Fruit fly (Drosophila melanogaster): Measurements from ENCODE around the gene cv.
A peak's percentile ranks its signal among the peaks of the same experiment; 100 is the strongest.

The cv gene

DNA sequence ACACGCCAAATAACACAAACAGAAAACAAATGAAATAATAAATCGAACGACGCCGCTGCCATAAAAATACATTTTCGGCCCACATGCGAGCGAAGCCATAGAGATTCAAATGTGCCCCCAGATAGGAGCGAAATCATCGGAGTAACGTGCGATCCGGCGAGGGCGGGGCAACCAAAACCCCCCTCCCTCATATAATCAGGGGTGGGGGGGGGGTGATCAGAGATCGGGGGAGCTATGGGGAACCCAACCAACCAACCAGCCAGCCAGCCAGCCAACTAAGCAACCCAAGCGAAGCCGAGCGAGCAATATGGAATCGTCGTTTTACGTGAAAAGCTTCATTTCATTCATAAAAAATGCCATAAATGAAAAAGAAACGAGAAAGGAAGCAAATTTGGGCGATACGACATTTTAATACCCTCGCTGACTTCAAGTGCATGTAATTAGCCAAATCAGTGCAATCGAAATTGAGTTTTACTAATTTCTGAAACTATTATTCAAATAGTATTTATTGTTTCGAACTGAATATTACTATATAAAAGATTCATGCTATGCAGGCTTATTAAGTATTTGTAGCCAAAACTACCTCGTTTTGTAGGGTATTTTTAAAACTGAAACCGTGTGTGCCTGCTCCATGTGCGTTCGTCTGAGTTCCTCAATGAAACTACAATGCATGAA is 10.2 kb downstream of the cv start (continued):
- TF ChIP-seq Camta (GFP tag; optimal IDR thresholded peaks at IDR 0.05) (no peak), CG4730 (GFP tag; IDR thresholded peaks at IDR 0.05) (no peak), CG8478 (optimal IDR thresholded peaks at IDR 0.05) (no peak), CG2678 (tag; optimal IDR thresholded peaks at IDR 0.05) (peak; percentile 73), cg (GFP tag; optimal IDR thresholded peaks at IDR 0.05) (no peak), CG1832 (GFP tag; optimal IDR thresholded peaks at IDR 0.05) (no peak), CG17912 (GFP tag; optimal IDR thresholded peaks at IDR 0.05) (no peak), Dip2 (GFP tag; IDR thresholded peaks at IDR 0.05) (no peak), Dad (GFP tag; optimal IDR thresholded peaks at IDR 0.05) (peak; percentile 4), Ets97D (GFP tag; optimal IDR thresholded peaks at IDR 0.05) (no peak), schlank (tag; optimal IDR thresholded peaks at IDR 0.05) (no peak), gro (GFP tag; optimal IDR thresholded peaks at IDR 0.05) (peak; percentile 35), pb (GFP tag; optimal IDR thresholded peaks at IDR 0.05) (no peak), otp (GFP tag; IDR thresholded peaks at IDR 0.05) (peak; percentile 39; the same call in 1 of the 3 replicates), CG6854 (GFP tag; optimal IDR thresholded peaks at IDR 0.05) (peak; percentile 55), Ada2b (GFP tag; IDR thresholded peaks at IDR 0.05) (peak; percentile 36; the same call in 1 of the 2 replicates), HLH54F (GFP tag; optimal IDR thresholded peaks at IDR 0.05) (no peak), Oli (tag; optimal IDR thresholded peaks at IDR 0.05) (peak; percentile 81), sob (GFP tag; IDR thresholded peaks at IDR 0.05) (0 out of 2 replicates have a peak, but pooled peaks have one; percentile 28), vfl (GFP tag; optimal IDR thresholded peaks at IDR 0.05) (no peak), Hsf (GFP tag; optimal IDR thresholded peaks at IDR 0.05) (peak; percentile 44), Nf-YA (GFP tag; IDR thresholded peaks at IDR 0.05) (peak; percentile 32; the same call in 1 of the 2 replicates), HLH3B (GFP tag; IDR thresholded peaks at IDR 0.05) (peak; percentile 64), CG10462 (GFP tag; optimal IDR thresholded peaks at IDR 0.05) (peak; percentile 33), Awh (GFP tag; IDR thresholded peaks at IDR 0.05) (0 out of 2 replicates have a peak, but pooled peaks have one; percentile 44), shn (GFP tag; optimal IDR thresholded peaks at IDR 0.05) (no peak), Dbx (GFP tag; IDR thresholded peaks at IDR 0.05) (0 out of 3 replicates have a peak, but pooled peaks have one; percentile 36), cas (GFP tag; IDR thresholded peaks at IDR 0.05) (no peak), jigr1 (GFP tag; IDR thresholded peaks at IDR 0.05) (peak; percentile 41; the same call in 1 of the 3 replicates), hbn (GFP tag; IDR thresholded peaks at IDR 0.05; ENCODE audit: partially characterized antibody) (no peak), hth (optimal IDR thresholded peaks at IDR 0.05) (no peak), Eip74EF (GFP tag; optimal IDR thresholded peaks at IDR 0.05) (peak in 1 of 2 experiments; percentile 69), phol (tag; optimal IDR thresholded peaks at IDR 0.05) (peak; percentile 75), CG13296 (GFP tag; optimal IDR thresholded peaks at IDR 0.05) (no peak), CG14965 (GFP tag; optimal IDR thresholded peaks at IDR 0.05; ENCODE audit: borderline replicate concordance) (no peak), CG6254 (GFP tag; optimal IDR thresholded peaks at IDR 0.05) (peak; percentile 46), Dek (tag; optimal IDR thresholded peaks at IDR 0.05) (peak; percentile 18), p53 (GFP tag; optimal IDR thresholded peaks at IDR 0.05) (no peak), CG4854 (GFP tag; optimal IDR thresholded peaks at IDR 0.05) (peak; percentile 38), slou (GFP tag; optimal IDR thresholded peaks at IDR 0.05) (peak; percentile 15), sc (optimal IDR thresholded peaks at IDR 0.05) (no peak), sc (GFP tag; optimal IDR thresholded peaks at IDR 0.05) (peak; percentile 55), CG6654 (GFP tag; optimal IDR thresholded peaks at IDR 0.05) (peak; percentile 31), CG15514 (GFP tag; optimal IDR thresholded peaks at IDR 0.05) (peak; percentile 21), CG32767 (GFP tag; IDR thresholded peaks at IDR 0.05) (peak; percentile 39; the same call in 1 of the 2 replicates), sd (tag; optimal IDR thresholded peaks at IDR 0.05) (peak; percentile 5), CoRest (tag; optimal IDR thresholded peaks at IDR 0.05) (peak; percentile 73), kay (GFP tag; optimal IDR thresholded peaks at IDR 0.05) (peak; percentile 27), NfI (GFP tag; optimal IDR thresholded peaks at IDR 0.05) (peak; percentile 52), CG6791 (GFP tag; IDR thresholded peaks at IDR 0.05; ENCODE audit: partially characterized antibody) (no peak)
